Worm (Caenorhabditis elegans): ENCODE results near the gene clec-70.

- TF ChIP-seq jun-1 (tag; optimal IDR thresholded peaks at IDR 0.05), result no peak
- no peak for TF ChIP-seq F44E2.7 (GFP tag; IDR thresholded peaks at IDR 0.05)
- no peak for TF ChIP-seq ceh-82 (tag; optimal IDR thresholded peaks at IDR 0.05)
- TF ChIP-seq ama-1 (optimal IDR thresholded peaks at IDR 0.05), result no peak
- no peak for TF ChIP-seq nhr-25 (tag; optimal IDR thresholded peaks at IDR 0.05; ENCODE audit: borderline replicate concordance, insufficient read depth)
- TF ChIP-seq ztf-7 (tag; optimal IDR thresholded peaks at IDR 0.05), result no peak
- TF ChIP-seq dve-1 (tag; optimal IDR thresholded peaks at IDR 0.05; ENCODE audit: insufficient read depth), result no peak
- TF ChIP-seq snpc-4 (tag; optimal IDR thresholded peaks at IDR 0.05), result no peak
- no peak for TF ChIP-seq pqm-1 (tag; optimal IDR thresholded peaks at IDR 0.05)
- TF ChIP-seq nhr-10 (tag; optimal IDR thresholded peaks at IDR 0.05), result no peak
- TF ChIP-seq skn-1 (tag; optimal IDR thresholded peaks at IDR 0.05), result no peak
- TF ChIP-seq dpl-1 (GFP tag; optimal IDR thresholded peaks at IDR 0.05), result no peak
- TF ChIP-seq aly-2 (tag; optimal IDR thresholded peaks at IDR 0.05), result no peak
Measured at ce11 chrIV:3963498-3963897, 31.0 kb downstream of the clec-70 start.
